Fruit fly (Drosophila melanogaster): ENCODE results near the gene Saysd1.

The Saysd1 gene

dm6 chr3R:25262322-25262761 lies 47.4 kb upstream of the Saysd1 start, which contains the start of the genes Kdsr and CG11858 (continued):
- TF ChIP-seq CG12769 (tag; optimal IDR thresholded peaks at IDR 0.05) (peak; percentile 68), chinmo (GFP tag; IDR thresholded peaks at IDR 0.05; ENCODE audit: partially characterized antibody) (peak; percentile 95), CG5245 (GFP tag; optimal IDR thresholded peaks at IDR 0.05) (peak; percentile 24), CG9215 (GFP tag; IDR thresholded peaks at IDR 0.05) (peak; percentile 59), D (optimal IDR thresholded peaks at IDR 0.05) (no peak), D (GFP tag; optimal IDR thresholded peaks at IDR 0.05) (no peak), lab (GFP tag; optimal IDR thresholded peaks at IDR 0.05) (no peak), sug (tag; optimal IDR thresholded peaks at IDR 0.05) (peak; percentile 70), CG2875 (GFP tag; optimal IDR thresholded peaks at IDR 0.05) (no peak), NfI (GFP tag; optimal IDR thresholded peaks at IDR 0.05) (peak; percentile 40), Mrtf (GFP tag; IDR thresholded peaks at IDR 0.05) (no peak), CG7963 (GFP tag; IDR thresholded peaks at IDR 0.05; ENCODE audit: partially characterized antibody) (no peak), Myb (GFP tag; optimal IDR thresholded peaks at IDR 0.05) (peak; percentile 51), CG2889 (GFP tag; IDR thresholded peaks at IDR 0.05) (peak; percentile 72), CG8765 (GFP tag; IDR thresholded peaks at IDR 0.05) (peak; percentile 53), CG8290 (GFP tag; optimal IDR thresholded peaks at IDR 0.05) (peak; percentile 1), CG8290 (tag; optimal IDR thresholded peaks at IDR 0.05) (peak in 1 of 2 experiments; percentile 14), chif (GFP tag; optimal IDR thresholded peaks at IDR 0.05) (peak; percentile 49 to 56), CG7987 (GFP tag; optimal IDR thresholded peaks at IDR 0.05) (peak; percentile 48), CG9817 (tag; optimal IDR thresholded peaks at IDR 0.05) (peak; percentile 65), schlank (tag; optimal IDR thresholded peaks at IDR 0.05) (no peak), CG5953 (GFP tag; IDR thresholded peaks at IDR 0.05) (peak; percentile 35; the same call in 1 of the 2 replicates), kni (GFP tag; optimal IDR thresholded peaks at IDR 0.05) (peak; percentile 6), Ets65A (GFP tag) (peak; percentile 94), CG2116 (GFP tag; optimal IDR thresholded peaks at IDR 0.05) (peak; percentile 63), Hr39 (optimal IDR thresholded peaks at IDR 0.05) (no peak), ase (GFP tag; IDR thresholded peaks at IDR 0.05) (peak; percentile 45; the same call in 1 of the 3 replicates), Taf1 (GFP tag; IDR thresholded peaks at IDR 0.05) (peak; percentile 52), CTCF (GFP tag; optimal IDR thresholded peaks at IDR 0.05) (no peak), Sox100B (GFP tag; optimal IDR thresholded peaks at IDR 0.05) (no peak), her (GFP tag; optimal IDR thresholded peaks at IDR 0.05) (peak; percentile 30), CG18764 (GFP tag; optimal IDR thresholded peaks at IDR 0.05) (peak; percentile 27), Gug (GFP tag; IDR thresholded peaks at IDR 0.05) (no peak), CG11723 (GFP tag; optimal IDR thresholded peaks at IDR 0.05) (no peak), CG3838 (GFP tag; optimal IDR thresholded peaks at IDR 0.05) (peak; percentile 42), Bgb (GFP tag; IDR thresholded peaks at IDR 0.05; ENCODE audit: partially characterized antibody) (no peak), shn (GFP tag; optimal IDR thresholded peaks at IDR 0.05) (peak; percentile 59), CG14441 (GFP tag; IDR thresholded peaks at IDR 0.05) (peak; percentile 72), kah (GFP tag; optimal IDR thresholded peaks at IDR 0.05) (peak; percentile 1), CG1233 (GFP tag; optimal IDR thresholded peaks at IDR 0.05) (peak; percentile 25), Hand (GFP tag; optimal IDR thresholded peaks at IDR 0.05) (no peak), CG4854 (GFP tag; optimal IDR thresholded peaks at IDR 0.05) (peak; percentile 55), CG15479 (GFP tag; optimal IDR thresholded peaks at IDR 0.05) (no peak), Atf-2 (GFP tag; optimal IDR thresholded peaks at IDR 0.05) (no peak), CG10431 (GFP tag; optimal IDR thresholded peaks at IDR 0.05) (no peak), bowl (GFP tag; IDR thresholded peaks at IDR 0.05) (no peak), nerfin-1 (tag; optimal IDR thresholded peaks at IDR 0.05) (peak; percentile 28), CG15269 (tag; optimal IDR thresholded peaks at IDR 0.05) (no peak), CG15696 (tag; optimal IDR thresholded peaks at IDR 0.05) (peak; percentile 42), usp (GFP tag; optimal IDR thresholded peaks at IDR 0.05) (no peak), CG16813 (GFP tag; IDR thresholded peaks at IDR 0.05; ENCODE audit: partially characterized antibody) (no peak), gt (GFP tag; IDR thresholded peaks at IDR 0.05) (no peak)

Data from whole organism, embryonic.